Fruit fly (Drosophila melanogaster): ENCODE results near the gene CG32262.

CG32262 gene

dm6 chr3L:3855194-3855980 lies 45.4 kb upstream of the CG32262 start (continued):
- TF ChIP-seq CG16813 (GFP tag; IDR thresholded peaks at IDR 0.05; ENCODE audit: partially characterized antibody) (no peak), Aef1 (GFP tag; IDR thresholded peaks at IDR 0.05) (no peak), CG7556 (GFP tag; optimal IDR thresholded peaks at IDR 0.05) (peak; percentile 67), pros (GFP tag; optimal IDR thresholded peaks at IDR 0.05) (peak; percentile 54), CG11695 (GFP tag; IDR thresholded peaks at IDR 0.05) (peak; percentile 65; the same call in 1 of the 3 replicates), CG42726 (GFP tag; IDR thresholded peaks at IDR 0.05; ENCODE audit: partially characterized antibody) (no peak), CG6654 (GFP tag; optimal IDR thresholded peaks at IDR 0.05) (no peak), CG4360 (GFP tag; IDR thresholded peaks at IDR 0.05) (peak; percentile 90), tin (GFP tag; optimal IDR thresholded peaks at IDR 0.05) (peak; percentile 33), ara (GFP tag; IDR thresholded peaks at IDR 0.05) (peak; percentile 77; the same call in 1 of the 2 replicates), gsb-n (tag; optimal IDR thresholded peaks at IDR 0.05) (peak; percentile 64), Nf-YA (GFP tag; IDR thresholded peaks at IDR 0.05) (peak; percentile 40; the same call in 1 of the 2 replicates), CG5180 (GFP tag; optimal IDR thresholded peaks at IDR 0.05) (peak; percentile 37), lab (GFP tag; optimal IDR thresholded peaks at IDR 0.05) (peak; percentile 8), Max (GFP tag; optimal IDR thresholded peaks at IDR 0.05) (peak; percentile 4), sisA (GFP tag; IDR thresholded peaks at IDR 0.05) (peak; percentile 53), lola (GFP tag; optimal IDR thresholded peaks at IDR 0.05) (peak in 1 of 3 experiments; percentile 84), chinmo (GFP tag; IDR thresholded peaks at IDR 0.05; ENCODE audit: partially characterized antibody) (no peak), salm (tag; optimal IDR thresholded peaks at IDR 0.05) (no peak), CG30020 (tag; optimal IDR thresholded peaks at IDR 0.05) (no peak), dmrt11E (tag; optimal IDR thresholded peaks at IDR 0.05) (peak; percentile 90), CG33557 (GFP tag; optimal IDR thresholded peaks at IDR 0.05) (peak; percentile 69), ap (GFP tag; IDR thresholded peaks at IDR 0.05) (0 out of 2 replicates have a peak, but pooled peaks have one; percentile 4), CG9817 (tag; optimal IDR thresholded peaks at IDR 0.05) (no peak), CG34224 (GFP tag; IDR thresholded peaks at IDR 0.05; ENCODE audit: partially characterized antibody) (no peak), CG3847 (GFP tag; IDR thresholded peaks at IDR 0.05) (0 out of 2 replicates have a peak, but pooled peaks have one; percentile 22), CG31441 (GFP tag; IDR thresholded peaks at IDR 0.05) (peak; percentile 68), stwl (tag; optimal IDR thresholded peaks at IDR 0.05) (no peak), gem (tag; optimal IDR thresholded peaks at IDR 0.05) (peak; percentile 80), CG13894 (tag; optimal IDR thresholded peaks at IDR 0.05) (peak; percentile 69), bcd (GFP tag; optimal IDR thresholded peaks at IDR 0.05) (peak; percentile 46), CG1602 (GFP tag; optimal IDR thresholded peaks at IDR 0.05) (peak; percentile 53), emc (GFP tag; optimal IDR thresholded peaks at IDR 0.05) (no peak), bowl (GFP tag; IDR thresholded peaks at IDR 0.05) (no peak), shn (GFP tag; optimal IDR thresholded peaks at IDR 0.05) (no peak), chif (GFP tag; optimal IDR thresholded peaks at IDR 0.05) (peak in 1 of 2 experiments; percentile 1), CG14667 (GFP tag; IDR thresholded peaks at IDR 0.05) (0 out of 2 replicates have a peak, but pooled peaks have one; percentile 30), Doc3 (GFP tag; IDR thresholded peaks at IDR 0.05; ENCODE audit: partially characterized antibody) (no peak), CG10366 (GFP tag; IDR thresholded peaks at IDR 0.05) (peak; percentile 20; the same call in 1 of the 2 replicates), aop (GFP tag; IDR thresholded peaks at IDR 0.05) (no peak), Sin3A (optimal IDR thresholded peaks at IDR 0.05) (no peak), CG15514 (GFP tag; optimal IDR thresholded peaks at IDR 0.05) (no peak), Sry-β (GFP tag; optimal IDR thresholded peaks at IDR 0.05) (no peak), Sox102F (GFP tag; optimal IDR thresholded peaks at IDR 0.05) (peak; percentile 60), unpg (GFP tag; optimal IDR thresholded peaks at IDR 0.05) (peak; percentile 63), luna (GFP tag; optimal IDR thresholded peaks at IDR 0.05) (no peak), E2f1 (GFP tag; IDR thresholded peaks at IDR 0.05) (0 out of 2 replicates have a peak, but pooled peaks have one; percentile 22), CG7928 (GFP tag; optimal IDR thresholded peaks at IDR 0.05) (no peak)
